Fruit fly (Drosophila melanogaster) whole organism, embryonic: ENCODE results near the gene yellow-e.

Experiments
- Asciz ChIP-seq: fragments of 200-800 bp; sonication (Bioruptor generic); optimal IDR thresholded peaks from 2 replicates; lab custom pipeline; 2017; ENCODE audit warnings: missing biosample characterization, mild to moderate bottlenecking, missing genetic modification characterization, missing genetic modification reagents
- CG10147 ChIP-seq: fragments of 200-800 bp; sonication (Bioruptor generic); optimal IDR thresholded peaks from 2 replicates; lab custom pipeline; 2019; ENCODE audit warnings: missing biosample characterization, mild to moderate bottlenecking, missing genetic modification characterization, moderate library complexity
- CG10959 ChIP-seq: fragments of 200-800 bp; sonication (Bioruptor generic); IDR thresholded peaks from 2 replicates; pipeline ENCODE4 v1.3.6; 2022; ENCODE audit warnings: missing biosample characterization, missing genetic modification characterization
- CG10979 ChIP-seq: fragments of 200-800 bp; sonication (Bioruptor generic); optimal IDR thresholded peaks from 2 replicates; lab custom pipeline; 2018; ENCODE audit warnings: missing biosample characterization, mild to moderate bottlenecking, missing genetic modification characterization, moderate library complexity
- CG12391 ChIP-seq: fragments of 200-800 bp; sonication (Bioruptor generic); optimal IDR thresholded peaks from 3 replicates; lab custom pipeline; 2018; ENCODE audit warnings: missing biosample characterization, mild to moderate bottlenecking, missing genetic modification characterization, moderate library complexity
- CG12942 ChIP-seq: fragments of 200-800 bp; sonication (Bioruptor generic); optimal IDR thresholded peaks from 3 replicates; lab custom pipeline; 2016; ENCODE audit warnings: missing biosample characterization, missing genetic modification characterization
- CG14050 ChIP-seq: fragments of 200-800 bp; sonication (Bioruptor generic); IDR thresholded peaks from 3 replicates; pipeline ENCODE4 v1.3.6; 2022; ENCODE audit warnings: missing biosample characterization, missing genetic modification characterization
- CG14965 ChIP-seq: fragments of 200-800 bp; sonication (Bioruptor generic); optimal IDR thresholded peaks from 2 replicates; lab custom pipeline; 2016; ENCODE audit warnings: missing biosample characterization, missing genetic modification characterization, borderline replicate concordance
- CG17568 ChIP-seq: fragments of 200-800 bp; sonication (Bioruptor generic); optimal IDR thresholded peaks from 2 replicates; lab custom pipeline; 2018; ENCODE audit warnings: missing biosample characterization, mild to moderate bottlenecking, missing genetic modification characterization, moderate library complexity
- CG18262 ChIP-seq: fragments of 200-800 bp; optimal IDR thresholded peaks from 3 replicates; lab custom pipeline; 2019; ENCODE audit warnings: missing biosample characterization, mild to moderate bottlenecking, missing genetic modification characterization, moderate library complexity
- CG18476 ChIP-seq: fragments of 200-800 bp; sonication (Bioruptor generic); optimal IDR thresholded peaks from 2 replicates; lab custom pipeline; 2016; ENCODE audit warnings: missing biosample characterization, mild to moderate bottlenecking, missing genetic modification characterization
- CG18619 ChIP-seq: fragments of 200-800 bp; sonication (Bioruptor generic); optimal IDR thresholded peaks from 3 replicates; lab custom pipeline; 2017; ENCODE audit warnings: missing biosample characterization, mild to moderate bottlenecking, missing genetic modification characterization
- CG3163 ChIP-seq: fragments of 200-800 bp; sonication (Bioruptor generic); optimal IDR thresholded peaks from 3 replicates; lab custom pipeline; 2016; ENCODE audit warnings: missing biosample characterization, missing genetic modification characterization
- CG32767 ChIP-seq: fragments of 200-800 bp; sonication (Bioruptor generic); IDR thresholded peaks from 2 replicates; pipeline ENCODE4 v1.3.6; 2022; ENCODE audit warnings: missing biosample characterization, missing genetic modification characterization
- CG3726 ChIP-seq: fragments of 200-800 bp; sonication (Bioruptor generic); IDR thresholded peaks from 3 replicates; pipeline ENCODE4, ENCODE4 v1.3.6; 2022; ENCODE audit warnings: missing biosample characterization, missing genetic modification characterization
- CG4424 ChIP-seq: fragments of 200-800 bp; sonication (Bioruptor generic); optimal IDR thresholded peaks from 3 replicates; lab custom pipeline; 2016; ENCODE audit warnings: missing biosample characterization, missing genetic modification characterization
- CG7372 ChIP-seq: fragments of 200-800 bp; sonication (Bioruptor generic); IDR thresholded peaks from 2 replicates; pipeline ENCODE4 v1.3.6; 2022; ENCODE audit warnings: missing biosample characterization, missing genetic modification characterization
- CG8944 ChIP-seq: fragments of 200-800 bp; sonication (Bioruptor generic); optimal IDR thresholded peaks from 3 replicates; lab custom pipeline; 2016; ENCODE audit warnings: missing biosample characterization, missing genetic modification characterization
- CG9609 ChIP-seq: fragments of 200-800 bp; sonication (Bioruptor generic); optimal IDR thresholded peaks from 3 replicates; lab custom pipeline; 2016; ENCODE audit warnings: missing biosample characterization, missing genetic modification characterization
- CG9727 ChIP-seq: fragments of 200-800 bp; sonication (Bioruptor generic); optimal IDR thresholded peaks from 3 replicates; lab custom pipeline; 2017; ENCODE audit warnings: missing biosample characterization, mild to moderate bottlenecking, missing genetic modification characterization
- CG9876 ChIP-seq: fragments of 200-800 bp; sonication (Bioruptor generic); optimal IDR thresholded peaks from 2 replicates; lab custom pipeline; 2016; ENCODE audit warnings: missing biosample characterization, missing genetic modification characterization
- Camta ChIP-seq: fragments of 200-800 bp; sonication (Bioruptor generic); optimal IDR thresholded peaks from 2 replicates; lab custom pipeline; 2016; ENCODE audit warnings: missing biosample characterization, missing genetic modification characterization
- CkIIα-i1 ChIP-seq: fragments of 200-800 bp; sonication (Bioruptor generic); IDR thresholded peaks from 2 replicates; pipeline ENCODE4 v1.3.6; 2022; ENCODE audit warnings: missing biosample characterization, missing genetic modification characterization
- Fer2 ChIP-seq: fragments of 200-800 bp; sonication (Bioruptor generic); optimal IDR thresholded peaks from 2 replicates; lab custom pipeline; 2018; ENCODE audit warnings: missing biosample characterization, mild to moderate bottlenecking, missing genetic modification characterization, moderate library complexity
- Jarid2 ChIP-seq: fragments of 200-800 bp; sonication (Bioruptor generic); optimal IDR thresholded peaks from 3 replicates; lab custom pipeline; 2017; ENCODE audit warnings: mild to moderate bottlenecking, missing biosample characterization, missing genetic modification reagents, missing genetic modification characterization
- Kr ChIP-seq: fragments of 200-800 bp; sonication (Bioruptor generic); optimal IDR thresholded peaks from 2 replicates; lab custom pipeline; 2017; ENCODE audit warnings: missing biosample characterization, mild to moderate bottlenecking, missing genetic modification characterization
- Mad ChIP-seq: fragments of 200-800 bp; sonication (Bioruptor generic); optimal IDR thresholded peaks from 2 replicates; lab custom pipeline; 2016; ENCODE audit warnings: missing biosample characterization, missing genetic modification characterization
- Ptx1 ChIP-seq: fragments of 200-800 bp; sonication (Bioruptor generic); IDR thresholded peaks from 2 replicates; pipeline ENCODE4 v1.3.6; 2022; ENCODE audit warnings: missing biosample characterization, missing genetic modification characterization
- Trl ChIP-seq, 3 experiments: fragments of >200 bp in 2 of 3; fragments of 200-800 bp in 1 of 3; sonication (Bioruptor generic) in 1 of 3; optimal IDR thresholded peaks; 2 replicates in 1 of 3; 3 replicates in 2 of 3; lab custom pipeline; 2016 to 2017; ENCODE audit warnings: missing biosample characterization in 1 of 3, missing genetic modification characterization in 1 of 3
- abd-A ChIP-seq: fragments of 200-800 bp; sonication (Bioruptor generic); optimal IDR thresholded peaks from 3 replicates; lab custom pipeline; 2019; ENCODE audit warnings: missing biosample characterization, mild to moderate bottlenecking, missing genetic modification characterization, moderate library complexity
- ac ChIP-seq: fragments of 200-800 bp; sonication (Bioruptor generic); optimal IDR thresholded peaks from 3 replicates; lab custom pipeline; 2017; ENCODE audit warnings: missing biosample characterization, mild to moderate bottlenecking, missing genetic modification characterization
- aop ChIP-seq: fragments of 200-800 bp; sonication (Bioruptor generic); IDR thresholded peaks from 2 replicates; pipeline ENCODE4 v1.3.6; 2022; ENCODE audit warnings: missing biosample characterization, missing genetic modification characterization
- ara ChIP-seq: fragments of 200-800 bp; sonication (Bioruptor generic); IDR thresholded peaks from 2 replicates; pipeline ENCODE4 v1.3.6; 2022; ENCODE audit warnings: missing biosample characterization, missing genetic modification characterization
- ash1 ChIP-seq: fragments of 200-800 bp; sonication (Bioruptor generic); optimal IDR thresholded peaks from 2 replicates; lab custom pipeline; 2018; ENCODE audit warnings: missing biosample characterization, mild to moderate bottlenecking, missing genetic modification characterization
- dan ChIP-seq: fragments of 200-800 bp; sonication (Bioruptor generic); IDR thresholded peaks from 2 replicates; pipeline ENCODE4 v1.3.6; 2022; ENCODE audit warnings: missing biosample characterization, missing genetic modification characterization
- dmrt99B ChIP-seq: fragments of 200-800 bp; sonication (Bioruptor generic); optimal IDR thresholded peaks from 2 replicates; lab custom pipeline; 2018; ENCODE audit warnings: missing biosample characterization, mild to moderate bottlenecking, missing genetic modification characterization, moderate library complexity
- ems ChIP-seq: fragments of 200-800 bp; sonication (Bioruptor generic); optimal IDR thresholded peaks from 3 replicates; lab custom pipeline; 2016; ENCODE audit warnings: missing biosample characterization, missing genetic modification characterization
- fd96Cb ChIP-seq: fragments of 200-800 bp; sonication (Bioruptor generic); optimal IDR thresholded peaks from 2 replicates; lab custom pipeline; 2018; ENCODE audit warnings: missing biosample characterization, mild to moderate bottlenecking, missing genetic modification characterization, moderate library complexity
- hb ChIP-seq: fragments of 200-800 bp; sonication (Bioruptor generic); IDR thresholded peaks from 3 replicates; pipeline ENCODE4 v1.3.6; 2022; ENCODE audit warnings: missing biosample characterization, missing genetic modification characterization; ENCODE audit not compliant: partially characterized antibody
- nerfin-1 ChIP-seq: fragments of 200-800 bp; sonication (Bioruptor generic); optimal IDR thresholded peaks from 3 replicates; lab custom pipeline; 2019; ENCODE audit warnings: missing biosample characterization, mild to moderate bottlenecking, missing genetic modification characterization, moderate library complexity
- p53 ChIP-seq: fragments of 200-800 bp; sonication (Bioruptor generic); optimal IDR thresholded peaks from 2 replicates; lab custom pipeline; 2016; ENCODE audit warnings: missing biosample characterization, missing genetic modification characterization
- phol ChIP-seq: fragments of 200-800 bp; sonication (Bioruptor generic); optimal IDR thresholded peaks from 3 replicates; lab custom pipeline; 2018; ENCODE audit warnings: missing biosample characterization, mild to moderate bottlenecking, missing genetic modification characterization, moderate library complexity
- sc ChIP-seq, 3 experiments: fragments of >200 bp in 2 of 3; fragments of 200-800 bp in 1 of 3; sonication (Bioruptor generic) in 1 of 3; optimal IDR thresholded peaks; 2 replicates in 2 of 3; 3 replicates in 1 of 3; lab custom pipeline; 2017; ENCODE audit warnings: mild to moderate bottlenecking in 1 of 3, missing biosample characterization in 1 of 3, missing genetic modification characterization in 1 of 3, missing genetic modification reagents in 1 of 3
- shn ChIP-seq: fragments of 200-800 bp; sonication (Bioruptor generic); optimal IDR thresholded peaks from 3 replicates; lab custom pipeline; 2016; ENCODE audit warnings: missing biosample characterization, missing genetic modification characterization
- slou ChIP-seq: fragments of 200-800 bp; sonication (Bioruptor generic); optimal IDR thresholded peaks from 3 replicates; lab custom pipeline; 2016; ENCODE audit warnings: missing biosample characterization, missing genetic modification characterization
- tna ChIP-seq: fragments of 200-800 bp; sonication (Bioruptor generic); IDR thresholded peaks from 2 replicates; pipeline ENCODE4 v1.3.6; 2022; ENCODE audit warnings: missing biosample characterization, missing genetic modification characterization; ENCODE audit not compliant: partially characterized antibody
- vfl ChIP-seq: fragments of 200-800 bp; sonication (Bioruptor generic); optimal IDR thresholded peaks from 2 replicates; lab custom pipeline; 2016; ENCODE audit warnings: missing biosample characterization, missing genetic modification characterization

The yellow-e gene

DNA sequence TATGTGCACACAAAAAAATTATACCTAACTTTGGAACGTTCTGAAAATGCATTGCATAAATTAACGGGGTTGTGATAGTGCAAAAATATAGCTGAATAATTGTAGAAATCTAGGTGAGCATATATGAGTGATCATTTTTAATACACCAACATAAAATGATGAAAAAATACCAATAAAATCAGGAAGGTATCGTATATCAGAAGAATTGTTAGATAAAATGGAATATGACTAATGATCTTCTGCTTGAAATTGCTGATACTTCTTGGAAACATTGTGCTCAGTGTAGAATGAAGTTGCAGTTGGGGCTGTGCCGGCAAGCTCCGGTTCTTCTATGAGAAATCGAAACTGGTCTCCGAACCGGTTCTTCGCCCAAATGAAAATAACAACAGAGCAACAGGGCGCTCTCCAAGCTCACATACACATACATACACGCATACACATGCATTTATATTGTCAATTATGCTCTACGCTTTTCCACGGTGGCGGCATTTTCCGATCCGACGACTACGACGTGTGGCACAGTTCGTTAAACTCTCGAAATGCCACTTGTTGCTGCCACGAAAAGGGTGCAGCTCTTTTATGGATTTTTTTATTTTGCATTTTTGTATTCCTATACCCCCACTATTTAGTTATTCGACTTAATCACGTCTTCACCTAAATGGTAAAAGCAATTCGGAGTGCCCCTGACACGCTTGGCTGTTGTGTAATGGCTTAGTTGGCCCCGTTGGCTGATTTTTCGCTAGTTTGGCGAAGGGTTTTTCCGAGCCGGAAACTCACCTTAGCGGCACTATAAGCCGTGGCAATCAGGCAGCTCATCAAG lies 14.0 kb downstream of the yellow-e start (continued):
- TF ChIP-seq Mad (peak; percentile 80), Jarid2 (GFP tag; lab: Kevin White, UChicago) (peak; percentile 43), ash1 (GFP tag; lab: Kevin White, UChicago) (no peak), CkIIα-i1 (GFP tag; lab: Robert Waterston, UW) (0 out of 2 replicates have a peak, but pooled peaks have one; percentile 21), p53 (GFP tag; lab: Kevin White, UChicago) (peak; percentile 79), Camta (GFP tag; lab: Kevin White, UChicago) (peak; percentile 89), sc (optimal IDR thresholded peaks at IDR 0.05; lab: Kevin White, UChicago) (no peak), sc (GFP tag; optimal IDR thresholded peaks at IDR 0.05; lab: Kevin White, UChicago) (peak; percentile 90), CG18619 (peak; percentile 89), CG7372 (GFP tag; lab: Robert Waterston, UW) (peak; percentile 79), Asciz (GFP tag; lab: Kevin White, UChicago) (peak; percentile 84), CG4424 (GFP tag; lab: Kevin White, UChicago) (peak; percentile 86), Fer2 (peak; percentile 27), dmrt99B (peak; percentile 96), slou (GFP tag; lab: Kevin White, UChicago) (peak; percentile 77), CG3163 (GFP tag; lab: Kevin White, UChicago) (peak; percentile 71), CG14965 (GFP tag; lab: Kevin White, UChicago) (peak; percentile 5), CG10979 (peak; percentile 93), CG10959 (peak; percentile 32), ems (GFP tag; lab: Kevin White, UChicago) (peak; percentile 73), CG17568 (GFP tag; lab: Kevin White, UChicago) (peak; percentile 85), CG10147 (peak; percentile 80), Kr (no peak), CG18262 (tag; lab: Kevin White, UChicago) (peak; percentile 95), shn (GFP tag; lab: Kevin White, UChicago) (peak; percentile 92), hb (GFP tag; lab: Robert Waterston, UW) (no peak), CG12942 (peak; percentile 84), Ptx1 (peak; percentile 90), CG32767 (GFP tag; lab: Robert Waterston, UW) (peak; percentile 86), CG14050 (peak; percentile 75), ac (peak; percentile 6), vfl (GFP tag; lab: Kevin White, UChicago) (peak; percentile 80), ara (GFP tag; lab: Robert Waterston, UW) (peak; percentile 88), CG9609 (GFP tag; lab: Kevin White, UChicago) (peak; percentile 88), nerfin-1 (tag; lab: Kevin White, UChicago) (peak; percentile 84), CG3726 (GFP tag; lab: Robert Waterston, UW) (peak; percentile 80; the same call in 2 of the 3 replicates), abd-A (tag; lab: Kevin White, UChicago) (no peak), dan (GFP tag; lab: Robert Waterston, UW) (peak; percentile 65; the same call in 1 of the 2 replicates), Trl (optimal IDR thresholded peaks at IDR 0.05; lab: Kevin White, UChicago) (peak; percentile 25 to 26), Trl (GFP tag; optimal IDR thresholded peaks at IDR 0.05; lab: Kevin White, UChicago) (peak; percentile 88), CG9727 (GFP tag; lab: Kevin White, UChicago) (peak; percentile 91), CG8944 (GFP tag; lab: Kevin White, UChicago) (peak; percentile 86), phol (tag; lab: Kevin White, UChicago) (peak; percentile 92), tna (GFP tag; lab: Robert Waterston, UW) (no peak), aop (GFP tag; lab: Robert Waterston, UW) (no peak), fd96Cb (peak; percentile 88), CG18476 (GFP tag; lab: Kevin White, UChicago) (peak; percentile 71), CG9876 (peak; percentile 68), CG12391 (tag; lab: Kevin White, UChicago) (peak; percentile 95)
